Fruit fly (Drosophila melanogaster): Measurements from ENCODE around the gene tal-3A.
A peak's percentile ranks its signal among the peaks of the same experiment; 100 is the strongest.

tal-3A gene

DNA sequence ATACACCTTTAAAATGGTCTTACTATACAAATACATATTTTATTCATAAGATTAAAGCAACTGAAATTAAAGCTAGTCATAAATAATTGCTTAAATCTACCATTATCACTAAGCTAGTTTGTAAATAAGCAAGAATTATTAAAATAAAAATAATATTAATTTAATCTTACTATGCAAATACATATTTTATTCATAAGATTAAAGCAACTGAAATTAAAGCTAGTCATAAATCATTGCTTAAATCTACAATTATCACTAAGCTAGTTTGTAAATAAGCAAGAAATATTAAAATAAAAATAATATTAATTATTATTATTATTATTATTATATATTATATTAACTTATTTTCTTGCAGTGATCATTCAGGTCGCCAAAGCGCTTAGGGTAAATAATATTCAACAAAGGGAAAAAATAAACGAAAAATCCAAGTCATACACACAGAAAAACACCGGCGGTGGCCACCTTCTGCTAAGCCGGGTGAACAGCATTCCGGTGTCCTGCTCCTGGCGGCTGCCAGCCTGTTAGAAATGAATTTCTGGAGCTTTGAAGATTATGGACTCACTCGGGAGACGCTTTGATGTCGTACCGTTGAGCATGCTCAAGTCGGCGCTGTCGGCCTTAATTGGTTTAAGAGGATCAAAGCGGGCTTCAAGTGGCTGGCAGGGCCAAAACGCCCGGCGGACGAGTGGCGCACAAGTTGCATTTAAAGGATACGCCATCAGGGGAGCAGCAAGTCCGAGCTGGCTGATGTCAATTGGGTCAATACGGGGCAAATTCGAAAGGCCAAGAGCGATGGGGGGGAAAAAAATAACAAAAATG is 8.8 kb upstream of the tal-3A start:
- TF ChIP-seq CG7368 (GFP tag; optimal IDR thresholded peaks at IDR 0.05) (no peak), topi (GFP tag; optimal IDR thresholded peaks at IDR 0.05) (no peak), vri (GFP tag; optimal IDR thresholded peaks at IDR 0.05) (no peak), Eip78C (GFP tag) (peak; percentile 70), eg (GFP tag; IDR thresholded peaks at IDR 0.05) (0 out of 3 replicates have a peak, but pooled peaks have one; percentile 6), CG11902 (GFP tag; optimal IDR thresholded peaks at IDR 0.05) (no peak), CG6163 (GFP tag; IDR thresholded peaks at IDR 0.05) (no peak), CG10631 (GFP tag; optimal IDR thresholded peaks at IDR 0.05) (peak; percentile 28), achi (GFP tag; optimal IDR thresholded peaks at IDR 0.05) (peak; percentile 23), lz (GFP tag; optimal IDR thresholded peaks at IDR 0.05) (no peak), Hr39 (GFP tag; optimal IDR thresholded peaks at IDR 0.05) (no peak), svp (GFP tag) (peak; percentile 38), CG9139 (GFP tag; optimal IDR thresholded peaks at IDR 0.05) (no peak), salr (GFP tag; optimal IDR thresholded peaks at IDR 0.05) (no peak), dsx (GFP tag; optimal IDR thresholded peaks at IDR 0.05; ENCODE audit: poor library complexity, severe bottlenecking) (peak; percentile 15), CG1621 (tag; optimal IDR thresholded peaks at IDR 0.05) (no peak), CG3919 (GFP tag; optimal IDR thresholded peaks at IDR 0.05) (peak; percentile 14), Blimp-1 (GFP tag; optimal IDR thresholded peaks at IDR 0.05) (no peak), acj6 (GFP tag; optimal IDR thresholded peaks at IDR 0.05) (peak; percentile 2), CG16779 (tag; optimal IDR thresholded peaks at IDR 0.05) (no peak), Hr4 (GFP tag; optimal IDR thresholded peaks at IDR 0.05) (peak; percentile 4), CG8632 (GFP tag; optimal IDR thresholded peaks at IDR 0.05) (peak; percentile 18), Gug (GFP tag; IDR thresholded peaks at IDR 0.05) (no peak), CG32006 (GFP tag; optimal IDR thresholded peaks at IDR 0.05) (peak; percentile 21), CG8119 (GFP tag; IDR thresholded peaks at IDR 0.05) (no peak), CG8319 (GFP tag; optimal IDR thresholded peaks at IDR 0.05) (no peak), Sox15 (GFP tag; optimal IDR thresholded peaks at IDR 0.05) (no peak), Hr38 (GFP tag; optimal IDR thresholded peaks at IDR 0.05) (no peak), CG6808 (GFP tag; optimal IDR thresholded peaks at IDR 0.05) (no peak), cyc (GFP tag; optimal IDR thresholded peaks at IDR 0.05) (no peak), OdsH (GFP tag; optimal IDR thresholded peaks at IDR 0.05) (peak; percentile 6), CG3032 (tag; optimal IDR thresholded peaks at IDR 0.05) (peak; percentile 30), Ets21C (GFP tag; optimal IDR thresholded peaks at IDR 0.05) (no peak), Ets96B (tag; optimal IDR thresholded peaks at IDR 0.05) (peak; percentile 26), CG10669 (GFP tag; optimal IDR thresholded peaks at IDR 0.05) (peak; percentile 28), Smox (GFP tag; optimal IDR thresholded peaks at IDR 0.05) (no peak), pdm3 (GFP tag; optimal IDR thresholded peaks at IDR 0.05) (no peak), CG4318 (GFP tag; optimal IDR thresholded peaks at IDR 0.05) (no peak), dac (GFP tag; optimal IDR thresholded peaks at IDR 0.05) (no peak), Eip93F (GFP tag; optimal IDR thresholded peaks at IDR 0.05) (no peak), CG6854 (GFP tag; optimal IDR thresholded peaks at IDR 0.05) (no peak), spab (GFP tag; optimal IDR thresholded peaks at IDR 0.05) (no peak), CG6276 (GFP tag; optimal IDR thresholded peaks at IDR 0.05) (no peak), fd85E (GFP tag; optimal IDR thresholded peaks at IDR 0.05) (no peak), CG11762 (GFP tag; optimal IDR thresholded peaks at IDR 0.05; ENCODE audit: insufficient read depth) (no peak), Met (GFP tag; optimal IDR thresholded peaks at IDR 0.05) (no peak), CG34406 (GFP tag; optimal IDR thresholded peaks at IDR 0.05) (no peak), CG6792 (GFP tag; optimal IDR thresholded peaks at IDR 0.05) (no peak), Eip75B (GFP tag; optimal IDR thresholded peaks at IDR 0.05) (no peak), Lpt (GFP tag; optimal IDR thresholded peaks at IDR 0.05) (no peak), Sox102F (GFP tag; optimal IDR thresholded peaks at IDR 0.05) (no peak)
